Fruit fly (Drosophila melanogaster) whole organism, prepupa: ENCODE data around the gene CG9813.

ENCODE experiments used
- CG10631 ChIP-seq: fragments of 200-800 bp; sonication (Bioruptor generic); optimal IDR thresholded peaks from 2 replicates; lab custom pipeline; 2016; ENCODE audit warnings: missing biosample characterization, missing genetic modification characterization
- CG10669 ChIP-seq: fragments of 200-800 bp; sonication (Bioruptor generic); optimal IDR thresholded peaks from 3 replicates; lab custom pipeline; 2018; ENCODE audit warnings: missing biosample characterization, mild to moderate bottlenecking, missing genetic modification characterization, moderate library complexity
- CG11294 ChIP-seq: fragments of 200-800 bp; sonication (Bioruptor generic); IDR thresholded peaks from 2 replicates; pipeline ENCODE4 v1.3.6; 2022; ENCODE audit warnings: missing biosample characterization, missing genetic modification characterization
- CG11762 ChIP-seq: fragments of 200-800 bp; sonication (Bioruptor generic); optimal IDR thresholded peaks from 3 replicates; lab custom pipeline; 2016; ENCODE audit warnings: missing biosample characterization, missing genetic modification characterization; ENCODE audit not compliant: insufficient read depth
- CG11902 ChIP-seq: fragments of 200-800 bp; sonication (Bioruptor generic); optimal IDR thresholded peaks from 3 replicates; lab custom pipeline; 2016; ENCODE audit warnings: missing biosample characterization, missing genetic modification characterization
- CG15336 ChIP-seq: fragments of 200-800 bp; sonication (Bioruptor generic); IDR thresholded peaks from 2 replicates; pipeline ENCODE4 v1.3.6; 2022; ENCODE audit warnings: missing biosample characterization, missing genetic modification characterization
- CG16779 ChIP-seq: fragments of 200-800 bp; sonication (Bioruptor generic); optimal IDR thresholded peaks from 3 replicates; lab custom pipeline; 2017; ENCODE audit warnings: missing biosample characterization, mild to moderate bottlenecking, missing genetic modification characterization
- CG3032 ChIP-seq: fragments of 200-800 bp; optimal IDR thresholded peaks from 2 replicates; lab custom pipeline; 2019; ENCODE audit warnings: missing biosample characterization, mild to moderate bottlenecking, missing genetic modification characterization, moderate library complexity
- CG32006 ChIP-seq: fragments of 200-800 bp; sonication (Bioruptor generic); optimal IDR thresholded peaks from 3 replicates; lab custom pipeline; 2017; ENCODE audit warnings: missing biosample characterization, mild to moderate bottlenecking, missing genetic modification characterization
- CG3919 ChIP-seq: fragments of 200-800 bp; sonication (Bioruptor generic); optimal IDR thresholded peaks from 3 replicates; lab custom pipeline; 2016; ENCODE audit warnings: missing biosample characterization, missing genetic modification characterization
- CG4318 ChIP-seq: fragments of 200-800 bp; sonication (Bioruptor generic); optimal IDR thresholded peaks from 3 replicates; lab custom pipeline; 2017; ENCODE audit warnings: missing biosample characterization, mild to moderate bottlenecking, missing genetic modification characterization
- CG6163 ChIP-seq: fragments of 200-800 bp; sonication (Bioruptor generic); IDR thresholded peaks from 3 replicates; pipeline ENCODE4 v1.3.6; 2022; ENCODE audit warnings: missing biosample characterization, missing genetic modification characterization
- CG6854 ChIP-seq: fragments of 200-800 bp; sonication (Bioruptor generic); optimal IDR thresholded peaks from 2 replicates; lab custom pipeline; 2017; ENCODE audit warnings: missing biosample characterization, mild to moderate bottlenecking, missing genetic modification characterization
- CG9139 ChIP-seq: fragments of 200-800 bp; sonication (Bioruptor generic); optimal IDR thresholded peaks from 3 replicates; lab custom pipeline; 2017; ENCODE audit warnings: missing biosample characterization, mild to moderate bottlenecking, missing genetic modification characterization
- Eip78C ChIP-seq: fragments of 200-800 bp; sonication (Bioruptor generic); peaks from one replicate; lab custom pipeline; 2016; ENCODE audit warnings: missing biosample characterization, missing genetic modification characterization
- Eip93F ChIP-seq: fragments of 200-800 bp; sonication (Bioruptor generic); optimal IDR thresholded peaks from 2 replicates; lab custom pipeline; 2016; ENCODE audit warnings: missing biosample characterization, mild to moderate bottlenecking, missing genetic modification characterization
- Ets96B ChIP-seq: fragments of 200-800 bp; optimal IDR thresholded peaks from 2 replicates; lab custom pipeline; 2019; ENCODE audit warnings: missing biosample characterization, mild to moderate bottlenecking, missing genetic modification characterization, moderate library complexity
- Gug ChIP-seq: fragments of 200-800 bp; sonication (Bioruptor generic); IDR thresholded peaks from 2 replicates; pipeline ENCODE4 v1.3.6; 2022; ENCODE audit warnings: missing biosample characterization, missing genetic modification characterization
- Hr39 ChIP-seq: fragments of 200-800 bp; sonication (Bioruptor generic); optimal IDR thresholded peaks from 2 replicates; lab custom pipeline; 2016; ENCODE audit warnings: missing biosample characterization, missing genetic modification characterization
- Hr4 ChIP-seq: fragments of 200-800 bp; sonication (Bioruptor generic); optimal IDR thresholded peaks from 3 replicates; lab custom pipeline; 2016; ENCODE audit warnings: missing biosample characterization, missing genetic modification characterization
- Smox ChIP-seq: fragments of 200-800 bp; sonication (Bioruptor generic); optimal IDR thresholded peaks from 3 replicates; lab custom pipeline; 2016; ENCODE audit warnings: missing biosample characterization, missing genetic modification characterization
- Sox102F ChIP-seq: fragments of 200-800 bp; sonication (Bioruptor generic); optimal IDR thresholded peaks from 2 replicates; lab custom pipeline; 2016; ENCODE audit warnings: missing biosample characterization, mild to moderate bottlenecking, missing genetic modification characterization
- Sox14 ChIP-seq: fragments of 200-800 bp; sonication (Bioruptor generic); optimal IDR thresholded peaks from 3 replicates; lab custom pipeline; 2016; ENCODE audit warnings: missing biosample characterization, missing genetic modification characterization
- achi ChIP-seq: fragments of 200-800 bp; sonication (Bioruptor generic); optimal IDR thresholded peaks from 3 replicates; lab custom pipeline; 2016; ENCODE audit warnings: missing biosample characterization, missing genetic modification characterization
- cyc ChIP-seq: fragments of 200-800 bp; sonication (Bioruptor generic); optimal IDR thresholded peaks from 3 replicates; lab custom pipeline; 2016; ENCODE audit warnings: missing biosample characterization, missing genetic modification characterization
- dsx ChIP-seq: fragments of 200-800 bp; optimal IDR thresholded peaks from 3 replicates; lab custom pipeline; 2019; ENCODE audit warnings: missing biosample characterization, mild to moderate bottlenecking, missing genetic modification characterization, moderate library complexity; ENCODE audit not compliant: poor library complexity, severe bottlenecking
- eg ChIP-seq: fragments of 200-800 bp; sonication (Bioruptor generic); IDR thresholded peaks from 3 replicates; pipeline ENCODE4 v1.3.6; 2022; ENCODE audit warnings: missing biosample characterization, missing genetic modification characterization
- esn ChIP-seq: fragments of 200-800 bp; sonication (Bioruptor generic); optimal IDR thresholded peaks from 2 replicates; lab custom pipeline; 2016; ENCODE audit warnings: missing biosample characterization, mild to moderate bottlenecking, missing genetic modification characterization, moderate library complexity
- fkh ChIP-seq: fragments of 200-800 bp; sonication (Bioruptor generic); optimal IDR thresholded peaks from 3 replicates; lab custom pipeline; 2017; ENCODE audit warnings: missing biosample characterization, mild to moderate bottlenecking, missing genetic modification characterization, moderate library complexity
- net ChIP-seq: fragments of 200-800 bp; sonication (Bioruptor generic); optimal IDR thresholded peaks from 3 replicates; lab custom pipeline; 2016; ENCODE audit warnings: missing biosample characterization, missing genetic modification characterization
- pdm3 ChIP-seq: fragments of 200-800 bp; sonication (Bioruptor generic); optimal IDR thresholded peaks from 3 replicates; lab custom pipeline; 2016; ENCODE audit warnings: missing biosample characterization, missing genetic modification characterization
- spab ChIP-seq: fragments of 200-800 bp; sonication (Bioruptor generic); optimal IDR thresholded peaks from 2 replicates; lab custom pipeline; 2017; ENCODE audit warnings: missing biosample characterization, mild to moderate bottlenecking, missing genetic modification characterization, missing genetic modification reagents
- svp ChIP-seq: fragments of 200-800 bp; sonication (Bioruptor generic); peaks from one replicate; lab custom pipeline; 2016; ENCODE audit warnings: missing biosample characterization, missing genetic modification characterization
- topi ChIP-seq: fragments of 200-800 bp; sonication (Bioruptor generic); optimal IDR thresholded peaks from 3 replicates; lab custom pipeline; 2016; ENCODE audit warnings: missing biosample characterization, missing genetic modification characterization

Gene CG9813

DNA sequence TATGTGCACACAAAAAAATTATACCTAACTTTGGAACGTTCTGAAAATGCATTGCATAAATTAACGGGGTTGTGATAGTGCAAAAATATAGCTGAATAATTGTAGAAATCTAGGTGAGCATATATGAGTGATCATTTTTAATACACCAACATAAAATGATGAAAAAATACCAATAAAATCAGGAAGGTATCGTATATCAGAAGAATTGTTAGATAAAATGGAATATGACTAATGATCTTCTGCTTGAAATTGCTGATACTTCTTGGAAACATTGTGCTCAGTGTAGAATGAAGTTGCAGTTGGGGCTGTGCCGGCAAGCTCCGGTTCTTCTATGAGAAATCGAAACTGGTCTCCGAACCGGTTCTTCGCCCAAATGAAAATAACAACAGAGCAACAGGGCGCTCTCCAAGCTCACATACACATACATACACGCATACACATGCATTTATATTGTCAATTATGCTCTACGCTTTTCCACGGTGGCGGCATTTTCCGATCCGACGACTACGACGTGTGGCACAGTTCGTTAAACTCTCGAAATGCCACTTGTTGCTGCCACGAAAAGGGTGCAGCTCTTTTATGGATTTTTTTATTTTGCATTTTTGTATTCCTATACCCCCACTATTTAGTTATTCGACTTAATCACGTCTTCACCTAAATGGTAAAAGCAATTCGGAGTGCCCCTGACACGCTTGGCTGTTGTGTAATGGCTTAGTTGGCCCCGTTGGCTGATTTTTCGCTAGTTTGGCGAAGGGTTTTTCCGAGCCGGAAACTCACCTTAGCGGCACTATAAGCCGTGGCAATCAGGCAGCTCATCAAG is 21.5 kb upstream of the CG9813 start (continued):
- TF ChIP-seq CG9139 (GFP tag; lab: Kevin White, UChicago) (peak; percentile 76), achi (peak; percentile 93), CG3919 (GFP tag; lab: Kevin White, UChicago) (peak; percentile 91), dsx (peak; percentile 92), CG11902 (GFP tag; lab: Kevin White, UChicago) (peak; percentile 81), spab (GFP tag; lab: Kevin White, UChicago) (peak; percentile 92), CG6854 (peak; percentile 68), Smox (GFP tag; lab: Kevin White, UChicago) (peak; percentile 94), esn (GFP tag; lab: Kevin White, UChicago) (peak; percentile 97), Sox102F (GFP tag; lab: Kevin White, UChicago) (peak; percentile 95), pdm3 (GFP tag; lab: Kevin White, UChicago) (peak; percentile 97), Sox14 (GFP tag; lab: Kevin White, UChicago) (peak; percentile 96), CG16779 (tag; lab: Kevin White, UChicago) (peak; percentile 90), CG3032 (tag; lab: Kevin White, UChicago) (peak; percentile 96), Eip93F (peak; percentile 51), Ets96B (peak; percentile 93), CG4318 (peak; percentile 91), fkh (GFP tag; lab: Kevin White, UChicago) (peak; percentile 18)

DNA sequence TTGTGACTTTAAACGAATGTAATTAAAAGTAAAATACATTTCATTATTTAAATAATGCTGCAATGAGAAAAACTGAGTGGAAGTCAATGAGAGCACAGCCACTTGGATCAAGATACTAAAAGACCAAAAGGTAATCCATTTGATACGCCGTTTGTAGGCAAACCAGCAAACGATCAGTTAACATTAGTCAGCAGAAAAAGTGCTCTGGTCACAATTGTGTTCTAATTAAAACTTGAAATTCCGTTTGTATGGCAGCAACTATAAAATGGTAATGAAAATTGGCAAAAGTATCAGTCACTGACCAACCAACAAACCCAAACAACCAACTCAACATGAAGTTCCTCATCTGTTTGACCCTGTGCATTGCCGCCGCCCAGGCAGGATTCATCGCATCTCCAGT is 18.0 kb upstream of the CG9813 start, which contains the start of gene CG14377:
Gene CG14377, plus strand, starts transcription at position 301 of the 400 bp plus-strand sequence.
- no peak for TF ChIP-seq spab (GFP tag; lab: Kevin White, UChicago)
- TF ChIP-seq CG10631 (GFP tag; lab: Kevin White, UChicago): no peak
- no peak for TF ChIP-seq CG6163 (GFP tag; lab: Robert Waterston, UW)
- no peak for TF ChIP-seq svp (GFP tag; lab: Kevin White, UChicago)
- no peak for TF ChIP-seq topi (GFP tag; lab: Kevin White, UChicago)
- TF ChIP-seq CG11762 (GFP tag; lab: Kevin White, UChicago): no peak
- no peak for TF ChIP-seq CG10669 (GFP tag; lab: Kevin White, UChicago)
- no peak for TF ChIP-seq fkh (GFP tag; lab: Kevin White, UChicago)
- no peak for TF ChIP-seq eg (GFP tag; lab: Robert Waterston, UW)
- no peak for TF ChIP-seq Hr39 (GFP tag; lab: Kevin White, UChicago)
- TF ChIP-seq Smox (GFP tag; lab: Kevin White, UChicago): no peak

DNA sequence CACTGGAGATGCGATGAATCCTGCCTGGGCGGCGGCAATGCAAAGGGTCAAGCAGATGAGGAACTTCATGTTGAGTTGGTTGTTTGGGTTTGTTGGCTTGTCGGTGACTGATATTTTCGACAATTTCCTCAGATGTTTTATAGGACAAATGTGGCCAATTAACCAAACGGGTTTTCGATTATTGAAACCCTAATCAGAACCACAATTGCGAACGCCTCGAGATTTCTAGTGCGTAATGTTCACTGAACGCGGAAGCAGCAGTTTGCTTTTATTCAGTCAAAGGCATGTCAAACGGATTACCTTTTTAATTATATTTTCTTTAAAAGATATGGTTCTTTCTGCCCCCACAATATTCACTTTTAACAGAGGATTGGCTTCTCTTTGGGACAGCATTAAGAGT is 17.5 kb upstream of the CG9813 start, which contains the start of gene CG14374:
Gene CG14374, minus strand, starts transcription at position 101 of the 400 bp plus-strand sequence.
- no peak for TF ChIP-seq CG3919 (GFP tag; lab: Kevin White, UChicago)
- TF ChIP-seq Eip93F: no peak
- TF ChIP-seq Ets96B: no peak
- TF ChIP-seq CG32006 (GFP tag; lab: Kevin White, UChicago): no peak
- no peak for TF ChIP-seq dsx
- TF ChIP-seq Gug (GFP tag; lab: Robert Waterston, UW): no peak
- TF ChIP-seq CG15336 (GFP tag; lab: Robert Waterston, UW): no peak
- TF ChIP-seq Eip78C (GFP tag; lab: Kevin White, UChicago): no peak
- no peak for TF ChIP-seq Hr4 (GFP tag; lab: Kevin White, UChicago)
- TF ChIP-seq net (GFP tag; lab: Kevin White, UChicago): no peak
- no peak for TF ChIP-seq topi (GFP tag; lab: Kevin White, UChicago)
- TF ChIP-seq eg (GFP tag; lab: Robert Waterston, UW): no peak
- no peak for TF ChIP-seq pdm3 (GFP tag; lab: Kevin White, UChicago)
- no peak for TF ChIP-seq CG11294 (GFP tag; lab: Robert Waterston, UW)
- no peak for TF ChIP-seq cyc
